1 fruit fly cellular context compared by ENCODE assay signal in genomic region chr3L:21961892-21962518, dm6.
TF ChIP-seq lines count a peak whose summit lies in the region.

Chs2 (plus strand) TSS chr3L:21962401.

TF ChIP-seq in whole organism, embryonic, 481 proteins besides CTCF, POLR2A, EP300 and RAD21 (continued from another document and continues in another):
- TF ChIP-seq CG3163 (GFP tag; optimal IDR thresholded peaks at IDR 0.05; lab: Kevin White, UChicago) = no peak
- peak; percentile 16 for TF ChIP-seq pfk (GFP tag; optimal IDR thresholded peaks at IDR 0.05; lab: Kevin White, UChicago)
- TF ChIP-seq CG2889 (GFP tag; IDR thresholded peaks at IDR 0.05; lab: Robert Waterston, UW) = no peak
- TF ChIP-seq CG10209 (GFP tag; optimal IDR thresholded peaks at IDR 0.05; lab: Kevin White, UChicago) = peak; percentile 37
- TF ChIP-seq NFAT (GFP tag; IDR thresholded peaks at IDR 0.05; lab: Robert Waterston, UW) = no peak
- no peak for TF ChIP-seq CG32772 (GFP tag; IDR thresholded peaks at IDR 0.05; lab: Robert Waterston, UW)
- TF ChIP-seq CG2202 (tag; optimal IDR thresholded peaks at IDR 0.05; lab: Kevin White, UChicago) = peak; percentile 79
- TF ChIP-seq vvl (GFP tag; IDR thresholded peaks at IDR 0.05; lab: Robert Waterston, UW) = no peak
- TF ChIP-seq CG3847 (GFP tag; IDR thresholded peaks at IDR 0.05; lab: Robert Waterston, UW) = no peak
- peak; percentile 0 for TF ChIP-seq CG7271 (tag; optimal IDR thresholded peaks at IDR 0.05; lab: Kevin White, UChicago)
- no peak for TF ChIP-seq B-H2 (GFP tag; optimal IDR thresholded peaks at IDR 0.05; lab: Kevin White, UChicago)
- no peak for TF ChIP-seq CG8388 (GFP tag; optimal IDR thresholded peaks at IDR 0.05; lab: Kevin White, UChicago)
- TF ChIP-seq CG15479 (GFP tag; optimal IDR thresholded peaks at IDR 0.05; lab: Kevin White, UChicago) = peak; percentile 33
- TF ChIP-seq gro (GFP tag; optimal IDR thresholded peaks at IDR 0.05; lab: Kevin White, UChicago) = no peak
- no peak for TF ChIP-seq CG17361 (GFP tag; IDR thresholded peaks at IDR 0.05; lab: Robert Waterston, UW)
- no peak for TF ChIP-seq tin (GFP tag; optimal IDR thresholded peaks at IDR 0.05; lab: Kevin White, UChicago)
- no peak for TF ChIP-seq dimm (GFP tag; IDR thresholded peaks at IDR 0.05; lab: Robert Waterston, UW)
- no peak for TF ChIP-seq cad (GFP tag; optimal IDR thresholded peaks at IDR 0.05; lab: Kevin White, UChicago)
- no peak for TF ChIP-seq CG1024 (GFP tag; IDR thresholded peaks at IDR 0.05; lab: Robert Waterston, UW)
- no peak for TF ChIP-seq row (GFP tag; IDR thresholded peaks at IDR 0.05; lab: Robert Waterston, UW)
- no peak for TF ChIP-seq CG11695 (GFP tag; IDR thresholded peaks at IDR 0.05; lab: Robert Waterston, UW)
- TF ChIP-seq CG9932 (GFP tag; IDR thresholded peaks at IDR 0.05; lab: Robert Waterston, UW) = no peak
- TF ChIP-seq CG10431 (GFP tag; optimal IDR thresholded peaks at IDR 0.05; lab: Kevin White, UChicago) = no peak
- TF ChIP-seq Asciz (GFP tag; optimal IDR thresholded peaks at IDR 0.05; lab: Kevin White, UChicago) = peak; percentile 55
- TF ChIP-seq sr (GFP tag; IDR thresholded peaks at IDR 0.05; lab: Robert Waterston, UW) = no peak
- no peak for TF ChIP-seq tgo (GFP tag; IDR thresholded peaks at IDR 0.05; lab: Robert Waterston, UW)
- TF ChIP-seq CG6854 (GFP tag; optimal IDR thresholded peaks at IDR 0.05; lab: Kevin White, UChicago) = no peak
- no peak for TF ChIP-seq Jarid2 (GFP tag; optimal IDR thresholded peaks at IDR 0.05; lab: Kevin White, UChicago)
- no peak for TF ChIP-seq CG10654 (GFP tag; optimal IDR thresholded peaks at IDR 0.05; lab: Kevin White, UChicago)
- TF ChIP-seq NfI (GFP tag; optimal IDR thresholded peaks at IDR 0.05; lab: Kevin White, UChicago) = no peak
- TF ChIP-seq dati (GFP tag; IDR thresholded peaks at IDR 0.05; lab: Robert Waterston, UW) = no peak
- TF ChIP-seq jigr1 (GFP tag; IDR thresholded peaks at IDR 0.05; lab: Robert Waterston, UW) = no peak
- peak; percentile 45 for TF ChIP-seq trem (tag; optimal IDR thresholded peaks at IDR 0.05; lab: Kevin White, UChicago)
- TF ChIP-seq CG3407 (GFP tag; optimal IDR thresholded peaks at IDR 0.05; lab: Kevin White, UChicago) = peak; percentile 48
- no peak for TF ChIP-seq danr (GFP tag; IDR thresholded peaks at IDR 0.05; lab: Robert Waterston, UW)
- no peak for TF ChIP-seq Ets65A (GFP tag; lab: Kevin White, UChicago)
- no peak for TF ChIP-seq dan (GFP tag; IDR thresholded peaks at IDR 0.05; lab: Robert Waterston, UW)
- TF ChIP-seq CrebB (tag; optimal IDR thresholded peaks at IDR 0.05; lab: Kevin White, UChicago) = peak; percentile 22
- peak; percentile 75 for TF ChIP-seq Vsx1 (GFP tag; optimal IDR thresholded peaks at IDR 0.05; lab: Kevin White, UChicago)
- no peak for TF ChIP-seq wdn (GFP tag; IDR thresholded peaks at IDR 0.05; lab: Robert Waterston, UW)
- no peak for TF ChIP-seq CG14860 (GFP tag; IDR thresholded peaks at IDR 0.05; lab: Robert Waterston, UW; ENCODE audit: partially characterized antibody)
- no peak for TF ChIP-seq sob (GFP tag; IDR thresholded peaks at IDR 0.05; lab: Robert Waterston, UW)
- peak; percentile 55 for TF ChIP-seq run (tag; optimal IDR thresholded peaks at IDR 0.05; lab: Kevin White, UChicago)
- no peak for TF ChIP-seq CG31365 (tag; optimal IDR thresholded peaks at IDR 0.05; lab: Kevin White, UChicago)
- TF ChIP-seq bcd (GFP tag; optimal IDR thresholded peaks at IDR 0.05; lab: Kevin White, UChicago) = no peak
- no peak for TF ChIP-seq D (optimal IDR thresholded peaks at IDR 0.05; lab: Kevin White, UChicago)
- TF ChIP-seq D (GFP tag; optimal IDR thresholded peaks at IDR 0.05; lab: Kevin White, UChicago) = peak; percentile 57
- TF ChIP-seq oc (tag; optimal IDR thresholded peaks at IDR 0.05; lab: Kevin White, UChicago) = no peak
- TF ChIP-seq ase (GFP tag; IDR thresholded peaks at IDR 0.05; lab: Robert Waterston, UW) = no peak
- TF ChIP-seq unc-4 (GFP tag; IDR thresholded peaks at IDR 0.05; lab: Robert Waterston, UW; ENCODE audit: partially characterized antibody) = no peak
- peak; percentile 18 for TF ChIP-seq CG8089 (GFP tag; optimal IDR thresholded peaks at IDR 0.05; lab: Kevin White, UChicago)
- TF ChIP-seq CG3838 (GFP tag; optimal IDR thresholded peaks at IDR 0.05; lab: Kevin White, UChicago) = peak; percentile 25
- TF ChIP-seq Hr78 (GFP tag; optimal IDR thresholded peaks at IDR 0.05; lab: Kevin White, UChicago) = peak in 1 of 2 experiments; percentile 70
- TF ChIP-seq kah (GFP tag; optimal IDR thresholded peaks at IDR 0.05; lab: Kevin White, UChicago) = no peak
- TF ChIP-seq ash1 (GFP tag; optimal IDR thresholded peaks at IDR 0.05; lab: Kevin White, UChicago) = no peak
- no peak for TF ChIP-seq CG9817 (tag; optimal IDR thresholded peaks at IDR 0.05; lab: Kevin White, UChicago)
- TF ChIP-seq CG12104 (GFP tag; optimal IDR thresholded peaks at IDR 0.05; lab: Kevin White, UChicago) = peak; percentile 20
- no peak for TF ChIP-seq pum (GFP tag; optimal IDR thresholded peaks at IDR 0.05; lab: Kevin White, UChicago)
- no peak for TF ChIP-seq lmd (GFP tag; IDR thresholded peaks at IDR 0.05; lab: Robert Waterston, UW)
- no peak for TF ChIP-seq gfzf (GFP tag; optimal IDR thresholded peaks at IDR 0.05; lab: Kevin White, UChicago)
- no peak for TF ChIP-seq mam (GFP tag; optimal IDR thresholded peaks at IDR 0.05; lab: Kevin White, UChicago)
- TF ChIP-seq CG17612 (GFP tag; IDR thresholded peaks at IDR 0.05; lab: Robert Waterston, UW) = no peak
- no peak for TF ChIP-seq disco-r (GFP tag; optimal IDR thresholded peaks at IDR 0.05; lab: Kevin White, UChicago)
- peak; percentile 40 for TF ChIP-seq CG7987 (GFP tag; optimal IDR thresholded peaks at IDR 0.05; lab: Kevin White, UChicago)
- TF ChIP-seq lilli (GFP tag; optimal IDR thresholded peaks at IDR 0.05; lab: Kevin White, UChicago) = no peak
- TF ChIP-seq HmgD (GFP tag; optimal IDR thresholded peaks at IDR 0.05; lab: Kevin White, UChicago) = no peak
- no peak for TF ChIP-seq Blimp-1 (GFP tag; optimal IDR thresholded peaks at IDR 0.05; lab: Kevin White, UChicago)
- no peak for TF ChIP-seq CG18476 (GFP tag; optimal IDR thresholded peaks at IDR 0.05; lab: Kevin White, UChicago)
- no peak for TF ChIP-seq Sin3A (optimal IDR thresholded peaks at IDR 0.05; lab: Kevin White, UChicago)
- TF ChIP-seq fru (optimal IDR thresholded peaks at IDR 0.05; lab: Kevin White, UChicago) = no peak
- TF ChIP-seq lola (GFP tag; optimal IDR thresholded peaks at IDR 0.05; lab: Kevin White, UChicago) = peak in 1 of 3 experiments; percentile 63
- TF ChIP-seq Tbp (GFP tag; optimal IDR thresholded peaks at IDR 0.05; lab: Kevin White, UChicago) = no peak
- TF ChIP-seq klu (GFP tag; IDR thresholded peaks at IDR 0.05; lab: Robert Waterston, UW) = no peak
- TF ChIP-seq jing (GFP tag; optimal IDR thresholded peaks at IDR 0.05; lab: Kevin White, UChicago) = no peak
- no peak for TF ChIP-seq CG10366 (GFP tag; IDR thresholded peaks at IDR 0.05; lab: Robert Waterston, UW)
- TF ChIP-seq Side (GFP tag; optimal IDR thresholded peaks at IDR 0.05; lab: Kevin White, UChicago) = peak; percentile 40
- TF ChIP-seq CG3281 (GFP tag; optimal IDR thresholded peaks at IDR 0.05; lab: Kevin White, UChicago) = no peak
- no peak for TF ChIP-seq usp (GFP tag; optimal IDR thresholded peaks at IDR 0.05; lab: Kevin White, UChicago)
- TF ChIP-seq CG8924 (tag; optimal IDR thresholded peaks at IDR 0.05; lab: Kevin White, UChicago) = peak; percentile 33
- TF ChIP-seq p53 (GFP tag; optimal IDR thresholded peaks at IDR 0.05; lab: Kevin White, UChicago) = no peak
- no peak for TF ChIP-seq CG12659 (GFP tag; optimal IDR thresholded peaks at IDR 0.05; lab: Kevin White, UChicago)
- no peak for TF ChIP-seq CG1602 (GFP tag; optimal IDR thresholded peaks at IDR 0.05; lab: Kevin White, UChicago)
- TF ChIP-seq CG3726 (GFP tag; IDR thresholded peaks at IDR 0.05; lab: Robert Waterston, UW) = no peak
- TF ChIP-seq Dref (GFP tag; IDR thresholded peaks at IDR 0.05; lab: Robert Waterston, UW) = no peak
- no peak for TF ChIP-seq CG11093 (GFP tag; IDR thresholded peaks at IDR 0.05; lab: Robert Waterston, UW)
- no peak for TF ChIP-seq Oaz (GFP tag; IDR thresholded peaks at IDR 0.05; lab: Robert Waterston, UW)
- no peak for TF ChIP-seq C15 (GFP tag; IDR thresholded peaks at IDR 0.05; lab: Robert Waterston, UW)
- TF ChIP-seq Deaf1 (tag; optimal IDR thresholded peaks at IDR 0.05; lab: Kevin White, UChicago) = peak; percentile 76
- no peak for TF ChIP-seq CG31224 (GFP tag; IDR thresholded peaks at IDR 0.05; lab: Robert Waterston, UW)
- TF ChIP-seq prd (optimal IDR thresholded peaks at IDR 0.05; lab: Kevin White, UChicago) = no peak
- no peak for TF ChIP-seq prd (GFP tag; IDR thresholded peaks at IDR 0.05; lab: Robert Waterston, UW)
- no peak for TF ChIP-seq CG11696 (GFP tag; IDR thresholded peaks at IDR 0.05; lab: Robert Waterston, UW)
- TF ChIP-seq caup (GFP tag; optimal IDR thresholded peaks at IDR 0.05; lab: Kevin White, UChicago; ENCODE audit: severe bottlenecking) = peak; percentile 22
- no peak for TF ChIP-seq Abd-B (GFP tag; optimal IDR thresholded peaks at IDR 0.05; lab: Kevin White, UChicago)
- no peak for TF ChIP-seq Aef1 (GFP tag; IDR thresholded peaks at IDR 0.05; lab: Robert Waterston, UW)
- peak; percentile 25 for TF ChIP-seq sug (tag; optimal IDR thresholded peaks at IDR 0.05; lab: Kevin White, UChicago)
- TF ChIP-seq CG14965 (GFP tag; optimal IDR thresholded peaks at IDR 0.05; lab: Kevin White, UChicago; ENCODE audit: borderline replicate concordance) = no peak
- TF ChIP-seq hkb (optimal IDR thresholded peaks at IDR 0.05; lab: Kevin White, UChicago) = no peak
- TF ChIP-seq hkb (GFP tag; IDR thresholded peaks at IDR 0.05; lab: Robert Waterston, UW) = no peak
- peak; percentile 67 for TF ChIP-seq CG9727 (GFP tag; optimal IDR thresholded peaks at IDR 0.05; lab: Kevin White, UChicago)
- no peak for TF ChIP-seq repo (GFP tag; optimal IDR thresholded peaks at IDR 0.05; lab: Kevin White, UChicago)
- TF ChIP-seq zen (tag; optimal IDR thresholded peaks at IDR 0.05; lab: Kevin White, UChicago) = peak; percentile 42
- TF ChIP-seq CG15011 (GFP tag; optimal IDR thresholded peaks at IDR 0.05; lab: Kevin White, UChicago) = peak; percentile 34
- no peak for TF ChIP-seq bowl (GFP tag; IDR thresholded peaks at IDR 0.05; lab: Robert Waterston, UW)
- no peak for TF ChIP-seq CG2120 (GFP tag; optimal IDR thresholded peaks at IDR 0.05; lab: Kevin White, UChicago)
- no peak for TF ChIP-seq CG12299 (tag; optimal IDR thresholded peaks at IDR 0.05; lab: Kevin White, UChicago)
- no peak for TF ChIP-seq CG13894 (tag; optimal IDR thresholded peaks at IDR 0.05; lab: Kevin White, UChicago)
- no peak for TF ChIP-seq cas (GFP tag; IDR thresholded peaks at IDR 0.05; lab: Robert Waterston, UW)
- TF ChIP-seq crol (GFP tag; IDR thresholded peaks at IDR 0.05; lab: Robert Waterston, UW) = no peak
- TF ChIP-seq da (GFP tag; optimal IDR thresholded peaks at IDR 0.05; lab: Kevin White, UChicago) = no peak
- TF ChIP-seq maf-S (GFP tag; optimal IDR thresholded peaks at IDR 0.05; lab: Kevin White, UChicago) = no peak
- TF ChIP-seq CG12219 (GFP tag; optimal IDR thresholded peaks at IDR 0.05; lab: Kevin White, UChicago) = peak; percentile 14
- TF ChIP-seq CG6254 (GFP tag; optimal IDR thresholded peaks at IDR 0.05; lab: Kevin White, UChicago) = peak; percentile 42
- no peak for TF ChIP-seq CG34224 (GFP tag; IDR thresholded peaks at IDR 0.05; lab: Robert Waterston, UW; ENCODE audit: partially characterized antibody)
- no peak for TF ChIP-seq Ada2b (GFP tag; IDR thresholded peaks at IDR 0.05; lab: Robert Waterston, UW)
- TF ChIP-seq stc (GFP tag; IDR thresholded peaks at IDR 0.05; lab: Robert Waterston, UW) = no peak
- TF ChIP-seq CG13287 (GFP tag; IDR thresholded peaks at IDR 0.05; lab: Robert Waterston, UW; ENCODE audit: partially characterized antibody) = no peak
- no peak for TF ChIP-seq Hmr (GFP tag; optimal IDR thresholded peaks at IDR 0.05; lab: Kevin White, UChicago)
- no peak for TF ChIP-seq ttk (GFP tag; IDR thresholded peaks at IDR 0.05; lab: Robert Waterston, UW)
- TF ChIP-seq NK7.1 (GFP tag; optimal IDR thresholded peaks at IDR 0.05; lab: Kevin White, UChicago) = no peak
- no peak for TF ChIP-seq CG10274 (GFP tag; optimal IDR thresholded peaks at IDR 0.05; lab: Kevin White, UChicago)
- TF ChIP-seq ftz-f1 (GFP tag; optimal IDR thresholded peaks at IDR 0.05; lab: Kevin White, UChicago) = no peak
- TF ChIP-seq Eip74EF (GFP tag; optimal IDR thresholded peaks at IDR 0.05; lab: Kevin White, UChicago) = no peak
- TF ChIP-seq croc (GFP tag; conservative IDR thresholded peaks at IDR 0.05; lab: Robert Waterston, UW) = no peak
- TF ChIP-seq Dek (tag; optimal IDR thresholded peaks at IDR 0.05; lab: Kevin White, UChicago) = no peak
- no peak for TF ChIP-seq Neu2 (GFP tag; optimal IDR thresholded peaks at IDR 0.05; lab: Kevin White, UChicago; ENCODE audit: borderline replicate concordance)
- TF ChIP-seq H2.0 (GFP tag; IDR thresholded peaks at IDR 0.05; lab: Robert Waterston, UW) = no peak
- no peak for TF ChIP-seq CG4820 (GFP tag; optimal IDR thresholded peaks at IDR 0.05; lab: Kevin White, UChicago)
- TF ChIP-seq MESR4 (GFP tag; optimal IDR thresholded peaks at IDR 0.05; lab: Kevin White, UChicago) = no peak
- TF ChIP-seq her (GFP tag; optimal IDR thresholded peaks at IDR 0.05; lab: Kevin White, UChicago) = no peak
- no peak for TF ChIP-seq Dip2 (GFP tag; IDR thresholded peaks at IDR 0.05; lab: Robert Waterston, UW)
- peak; percentile 28 for TF ChIP-seq nerfin-1 (tag; optimal IDR thresholded peaks at IDR 0.05; lab: Kevin White, UChicago)
- no peak for TF ChIP-seq CG18599 (GFP tag; optimal IDR thresholded peaks at IDR 0.05; lab: Kevin White, UChicago)
- no peak for TF ChIP-seq Rfx (GFP tag; IDR thresholded peaks at IDR 0.05; lab: Robert Waterston, UW)
- TF ChIP-seq CG30020 (tag; optimal IDR thresholded peaks at IDR 0.05; lab: Kevin White, UChicago) = no peak
- no peak for TF ChIP-seq tup (GFP tag; optimal IDR thresholded peaks at IDR 0.05; lab: Kevin White, UChicago)
- peak; percentile 17 for TF ChIP-seq CG2116 (GFP tag; optimal IDR thresholded peaks at IDR 0.05; lab: Kevin White, UChicago)
- TF ChIP-seq Atf6 (GFP tag; IDR thresholded peaks at IDR 0.05; lab: Robert Waterston, UW) = no peak
- peak; percentile 57 for TF ChIP-seq CG4707 (GFP tag; optimal IDR thresholded peaks at IDR 0.05; lab: Kevin White, UChicago)
- TF ChIP-seq ato (GFP tag; IDR thresholded peaks at IDR 0.05; lab: Robert Waterston, UW; ENCODE audit: partially characterized antibody) = no peak
- TF ChIP-seq Fer3 (tag; optimal IDR thresholded peaks at IDR 0.05; lab: Kevin White, UChicago) = no peak
